Fruit fly (Drosophila melanogaster) whole organism, embryonic: ENCODE measurements around the gene CG12539.
A peak's percentile ranks its signal among the peaks of the same experiment; 100 is the strongest.

ENCODE experiments used
- Bgb ChIP-seq: fragments of 200-800 bp; sonication (Bioruptor generic); IDR thresholded peaks from 2 replicates; pipeline ENCODE4 v1.3.6; 2022; ENCODE audit warnings: missing biosample characterization, missing genetic modification characterization; ENCODE audit not compliant: partially characterized antibody
- C15 ChIP-seq: fragments of 200-800 bp; sonication (Bioruptor generic); IDR thresholded peaks from 3 replicates; pipeline ENCODE4 v1.3.6; 2022; ENCODE audit warnings: missing biosample characterization, missing genetic modification characterization
- CG12299 ChIP-seq: fragments of 200-800 bp; sonication (Bioruptor generic); optimal IDR thresholded peaks from 2 replicates; lab custom pipeline; 2018; ENCODE audit warnings: missing biosample characterization, mild to moderate bottlenecking, missing genetic modification characterization
- CG12769 ChIP-seq: fragments of 200-800 bp; sonication (Bioruptor generic); optimal IDR thresholded peaks from 2 replicates; lab custom pipeline; 2019; ENCODE audit warnings: missing biosample characterization, mild to moderate bottlenecking, missing genetic modification characterization, moderate library complexity
- CG13123 ChIP-seq: fragments of 200-800 bp; sonication (Bioruptor generic); optimal IDR thresholded peaks from 2 replicates; lab custom pipeline; 2016; ENCODE audit warnings: missing biosample characterization, missing genetic modification characterization
- CG13894 ChIP-seq: fragments of 200-800 bp; sonication (Bioruptor generic); optimal IDR thresholded peaks from 3 replicates; lab custom pipeline; 2018; ENCODE audit warnings: missing biosample characterization, mild to moderate bottlenecking, missing genetic modification characterization, moderate library complexity
- CG15269 ChIP-seq: fragments of 200-800 bp; sonication (Bioruptor generic); optimal IDR thresholded peaks from 2 replicates; lab custom pipeline; 2018; ENCODE audit warnings: missing biosample characterization, mild to moderate bottlenecking, missing genetic modification characterization, moderate library complexity
- CG16813 ChIP-seq: fragments of 200-800 bp; sonication (Bioruptor generic); IDR thresholded peaks from 3 replicates; pipeline ENCODE4 v1.3.6; 2022; ENCODE audit warnings: missing biosample characterization, missing genetic modification characterization; ENCODE audit not compliant: partially characterized antibody
- CG3995 ChIP-seq: fragments of 200-800 bp; sonication (Bioruptor generic); optimal IDR thresholded peaks from 3 replicates; lab custom pipeline; 2016; ENCODE audit warnings: missing biosample characterization, missing genetic modification characterization
- CG4360 ChIP-seq: fragments of 200-800 bp; sonication (Bioruptor generic); IDR thresholded peaks from 2 replicates; pipeline ENCODE4 v1.3.6; 2022; ENCODE audit warnings: missing biosample characterization, missing genetic modification characterization
- CG5180 ChIP-seq: fragments of 200-800 bp; sonication (Bioruptor generic); optimal IDR thresholded peaks from 3 replicates; lab custom pipeline; 2017; ENCODE audit warnings: missing biosample characterization, missing genetic modification characterization, mild to moderate bottlenecking, moderate library complexity, missing genetic modification reagents
- CG7987 ChIP-seq: fragments of 200-800 bp; sonication (Bioruptor generic); optimal IDR thresholded peaks from 2 replicates; lab custom pipeline; 2018; ENCODE audit warnings: missing biosample characterization, mild to moderate bottlenecking, missing genetic modification characterization, moderate library complexity
- CG9797 ChIP-seq: fragments of 200-800 bp; sonication (Bioruptor generic); optimal IDR thresholded peaks from 3 replicates; lab custom pipeline; 2018; ENCODE audit warnings: missing biosample characterization, mild to moderate bottlenecking, missing genetic modification characterization
- Dip2 ChIP-seq: fragments of 200-800 bp; sonication (Bioruptor generic); IDR thresholded peaks from 2 replicates; pipeline ENCODE4 v1.3.6; 2022; ENCODE audit warnings: missing biosample characterization, missing genetic modification characterization
- Dll ChIP-seq: fragments of 200-800 bp; sonication (Bioruptor generic); IDR thresholded peaks from 4 replicates; pipeline ENCODE4 v1.3.6; 2022; ENCODE audit warnings: missing biosample characterization, missing genetic modification characterization; ENCODE audit not compliant: partially characterized antibody
- Hmx ChIP-seq: fragments of 200-800 bp; sonication (Bioruptor generic); optimal IDR thresholded peaks from 2 replicates; lab custom pipeline; 2016; ENCODE audit warnings: missing biosample characterization, missing genetic modification characterization
- Med ChIP-seq: fragments of 200-800 bp; sonication (Bioruptor generic); peaks from one replicate; lab custom pipeline; 2016; ENCODE audit warnings: missing biosample characterization, missing genetic modification characterization, mild to moderate bottlenecking, inconsistent platforms, moderate library complexity
- Nf-YB ChIP-seq: fragments of 200-800 bp; sonication (Bioruptor generic); optimal IDR thresholded peaks from 3 replicates; lab custom pipeline; 2019; ENCODE audit warnings: missing biosample characterization, mild to moderate bottlenecking, missing genetic modification characterization, moderate library complexity
- PHDP ChIP-seq: fragments of 200-800 bp; sonication (Bioruptor generic); optimal IDR thresholded peaks from 3 replicates; lab custom pipeline; 2018; ENCODE audit warnings: missing biosample characterization, mild to moderate bottlenecking, missing genetic modification characterization, moderate library complexity
- Pdp1 ChIP-seq, 2 experiments: fragments of 200-800 bp; sonication (Bioruptor generic); optimal IDR thresholded peaks; 3 replicates each; lab custom pipeline; 2016; ENCODE audit warnings: missing biosample characterization in 2 of 2, missing genetic modification characterization in 2 of 2, mild to moderate bottlenecking in 1 of 2, moderate library complexity in 1 of 2
- Ptx1 ChIP-seq: fragments of 200-800 bp; sonication (Bioruptor generic); IDR thresholded peaks from 2 replicates; pipeline ENCODE4 v1.3.6; 2022; ENCODE audit warnings: missing biosample characterization, missing genetic modification characterization
- Rfx ChIP-seq: fragments of 200-800 bp; sonication (Bioruptor generic); IDR thresholded peaks from 2 replicates; pipeline ENCODE4 v1.3.6; 2022; ENCODE audit warnings: missing biosample characterization, missing genetic modification characterization
- br ChIP-seq: fragments of >200 bp; optimal IDR thresholded peaks from 2 replicates; lab custom pipeline; 2017
- btn ChIP-seq: fragments of 200-800 bp; sonication (Bioruptor generic); optimal IDR thresholded peaks from 2 replicates; lab custom pipeline; 2016; ENCODE audit warnings: missing biosample characterization, missing genetic modification characterization
- chinmo ChIP-seq: fragments of 200-800 bp; sonication (Bioruptor generic); IDR thresholded peaks from 4 replicates; pipeline ENCODE4 v1.3.6; 2022; ENCODE audit warnings: missing biosample characterization, missing genetic modification characterization; ENCODE audit not compliant: partially characterized antibody
- crol ChIP-seq: fragments of 200-800 bp; sonication (Bioruptor generic); IDR thresholded peaks from 2 replicates; pipeline ENCODE4 v1.3.6; 2022; ENCODE audit warnings: missing biosample characterization, missing genetic modification characterization
- eve ChIP-seq, 2 experiments: fragments of >200 bp; optimal IDR thresholded peaks; 2 replicates each; lab custom pipeline; 2017; ENCODE audit warnings: missing biosample characterization in 2 of 2, missing genetic modification characterization in 2 of 2
- oc ChIP-seq: fragments of 200-800 bp; sonication (Bioruptor generic); optimal IDR thresholded peaks from 2 replicates; lab custom pipeline; 2018; ENCODE audit warnings: missing biosample characterization, mild to moderate bottlenecking, missing genetic modification characterization, moderate library complexity
- pb ChIP-seq: fragments of 200-800 bp; sonication (Bioruptor generic); optimal IDR thresholded peaks from 3 replicates; lab custom pipeline; 2016; ENCODE audit warnings: missing biosample characterization, missing genetic modification characterization
- pfk ChIP-seq: fragments of 200-800 bp; sonication (Bioruptor generic); optimal IDR thresholded peaks from 2 replicates; lab custom pipeline; 2018; ENCODE audit warnings: missing biosample characterization, mild to moderate bottlenecking, missing genetic modification characterization, moderate library complexity
- sd ChIP-seq: fragments of 200-800 bp; sonication (Bioruptor generic); optimal IDR thresholded peaks from 3 replicates; lab custom pipeline; 2018; ENCODE audit warnings: missing biosample characterization, mild to moderate bottlenecking, missing genetic modification characterization, moderate library complexity
- sens ChIP-seq: fragments of 200-800 bp; sonication (Bioruptor generic); peaks from one replicate; lab custom pipeline; 2016; ENCODE audit warnings: missing biosample characterization, missing genetic modification characterization
- sqz ChIP-seq: fragments of 200-800 bp; sonication (Bioruptor generic); optimal IDR thresholded peaks from 3 replicates; lab custom pipeline; 2018; ENCODE audit warnings: missing biosample characterization, mild to moderate bottlenecking, missing genetic modification characterization
- sr ChIP-seq: fragments of 200-800 bp; sonication (Bioruptor generic); IDR thresholded peaks from 3 replicates; pipeline ENCODE4 v1.3.6; 2022; ENCODE audit warnings: missing biosample characterization, missing genetic modification characterization
- unc-4 ChIP-seq: fragments of 200-800 bp; sonication (Bioruptor generic); IDR thresholded peaks from 2 replicates; pipeline ENCODE4 v1.3.6; 2022; ENCODE audit warnings: missing biosample characterization, missing genetic modification characterization; ENCODE audit not compliant: partially characterized antibody
- vvl ChIP-seq: fragments of 200-800 bp; sonication (Bioruptor generic); IDR thresholded peaks from 2 replicates; pipeline ENCODE4 v1.3.6; 2022; ENCODE audit warnings: missing biosample characterization, missing genetic modification characterization

The CG12539 gene

dm6 chrX:14868414-14868813 lies 23.9 kb upstream of the CG12539 start:
- TF ChIP-seq CG5180 (GFP tag; lab: Kevin White, UChicago) (peak; percentile 34), CG12769 (tag; lab: Kevin White, UChicago) (peak; percentile 64), btn (GFP tag; lab: Kevin White, UChicago) (no peak), chinmo (GFP tag; lab: Robert Waterston, UW) (0 out of 4 replicates have a peak, but pooled peaks have one; percentile 17), CG4360 (no peak), sqz (GFP tag; lab: Kevin White, UChicago) (peak; percentile 53), PHDP (tag; lab: Kevin White, UChicago) (no peak), crol (GFP tag; lab: Robert Waterston, UW) (peak; percentile 82), Rfx (no peak), unc-4 (GFP tag; lab: Robert Waterston, UW) (no peak), pb (no peak), CG16813 (GFP tag; lab: Robert Waterston, UW) (no peak), sr (GFP tag; lab: Robert Waterston, UW) (no peak), CG9797 (GFP tag; lab: Kevin White, UChicago) (no peak), Bgb (no peak), CG13894 (tag; lab: Kevin White, UChicago) (peak; percentile 24), sd (tag; lab: Kevin White, UChicago) (peak; percentile 46)

- TF ChIP-seq CG12299 (tag; lab: Kevin White, UChicago): no peak
- TF ChIP-seq pfk (GFP tag; lab: Kevin White, UChicago): no peak
- peak in 1 of 2 experiments; percentile 68 for TF ChIP-seq Pdp1 (GFP tag; optimal IDR thresholded peaks at IDR 0.05; lab: Kevin White, UChicago)
- TF ChIP-seq sqz (GFP tag; lab: Kevin White, UChicago): peak; percentile 71
- TF ChIP-seq CG13894 (tag; lab: Kevin White, UChicago): peak; percentile 50
- TF ChIP-seq Ptx1: no peak
- peak; percentile 42 for TF ChIP-seq CG15269 (tag; lab: Kevin White, UChicago)
- TF ChIP-seq eve (GFP tag; optimal IDR thresholded peaks at IDR 0.05; lab: Kevin White, UChicago): no peak
- TF ChIP-seq Dll (GFP tag; lab: Robert Waterston, UW): no peak
- TF ChIP-seq CG13123 (GFP tag; lab: Kevin White, UChicago): no peak
- no peak for TF ChIP-seq Hmx (GFP tag; lab: Kevin White, UChicago)
- TF ChIP-seq Nf-YB (GFP tag; lab: Kevin White, UChicago): peak; percentile 6
- TF ChIP-seq chinmo (GFP tag; lab: Robert Waterston, UW): 0 out of 4 replicates have a peak, but pooled peaks have one; percentile 68
- TF ChIP-seq C15 (GFP tag; lab: Robert Waterston, UW): no peak
- TF ChIP-seq oc (tag; lab: Kevin White, UChicago): peak; percentile 20
Measured at dm6 chrX:14866911-14867310, 22.4 kb upstream of the CG12539 start.

dm6 chrX:14862494-14862893 lies 17.9 kb upstream of the CG12539 start:
- no peak for TF ChIP-seq CG7987 (GFP tag; lab: Kevin White, UChicago)
- peak; percentile 44 for TF ChIP-seq sd (tag; lab: Kevin White, UChicago)
- TF ChIP-seq vvl (GFP tag; lab: Robert Waterston, UW): 0 out of 2 replicates have a peak, but pooled peaks have one; percentile 26
- TF ChIP-seq Pdp1 (GFP tag; optimal IDR thresholded peaks at IDR 0.05; lab: Kevin White, UChicago): peak in 1 of 2 experiments; percentile 59
- TF ChIP-seq Med (GFP tag; lab: Kevin White, UChicago): peak; percentile 25
- no peak for TF ChIP-seq CG12299 (tag; lab: Kevin White, UChicago)
- TF ChIP-seq sens (GFP tag; lab: Kevin White, UChicago): peak; percentile 69

DNA sequence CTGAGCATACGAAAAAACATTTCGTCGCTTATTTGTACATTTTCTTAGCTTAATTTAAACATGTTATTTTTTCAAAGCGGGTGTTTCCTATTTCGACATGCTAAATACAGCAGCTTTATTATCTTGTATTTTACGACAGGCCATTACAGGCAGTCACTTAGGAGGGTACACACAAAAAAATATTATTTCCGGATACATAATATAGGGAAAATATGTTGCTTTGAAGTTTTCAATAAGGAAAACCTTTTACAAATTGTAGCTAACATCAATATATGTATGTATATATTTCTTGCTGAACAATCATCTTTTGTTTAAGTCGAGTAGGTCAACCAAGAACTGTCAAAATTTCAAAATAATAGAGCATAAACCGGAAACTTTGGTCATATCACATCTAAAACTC lies 14.4 kb upstream of the CG12539 start, which contains the start of gene CG46399:
TSS of gene CG46399 (plus strand) at position 301 of the 400 bp plus-strand sequence.
- no peak for TF ChIP-seq br (lab: Kevin White, UChicago)
- TF ChIP-seq Dip2 (GFP tag; lab: Robert Waterston, UW): no peak
- no peak for TF ChIP-seq CG3995 (GFP tag; lab: Kevin White, UChicago)
